Worm (Caenorhabditis elegans) whole organism, young adult: ENCODE results near the gene F13B12.7.

Experiments
- C06A6.2 ChIP-seq: fragments of 200-800 bp; sonication (Bioruptor generic); conservative IDR thresholded peaks from 2 replicates; pipeline ENCODE4 v1.3.6; 2022; ENCODE audit warnings: missing genetic modification characterization, missing compliant biosample characterization
- Y95B8A.8 ChIP-seq: fragments of 200-800 bp; sonication (Bioruptor generic); IDR thresholded peaks from 2 replicates; pipeline ENCODE4 v1.3.6; 2022; ENCODE audit warnings: missing genetic modification reagents, missing genetic modification characterization, missing compliant biosample characterization
- chd-7 ChIP-seq: sonication (generic microtip); optimal IDR thresholded peaks from 2 replicates; lab custom pipeline; 2016; ENCODE audit warnings: mild to moderate bottlenecking, missing genetic modification characterization, moderate library complexity, missing compliant biosample characterization
- somi-1 ChIP-seq: fragments of 200-800 bp; sonication (Bioruptor generic); optimal IDR thresholded peaks from 2 replicates; lab custom pipeline; 2018; ENCODE audit warnings: mild to moderate bottlenecking, missing genetic modification characterization, missing compliant biosample characterization
- unc-130 ChIP-seq: sonication (generic microtip); optimal IDR thresholded peaks from 2 replicates; lab custom pipeline; 2016; ENCODE audit warnings: missing genetic modification reagents, missing genetic modification characterization, missing compliant biosample characterization
- ztf-28 ChIP-seq: fragments of 200-800 bp; sonication (Bioruptor generic); IDR thresholded peaks from 2 replicates; pipeline ENCODE4 v1.3.6; 2022; ENCODE audit warnings: missing genetic modification reagents, missing genetic modification characterization, missing compliant biosample characterization

- no peak for TF ChIP-seq Y95B8A.8 (GFP tag; lab: Robert Waterston, UW)
- TF ChIP-seq ztf-28 (GFP tag; lab: Robert Waterston, UW), result no peak
- TF ChIP-seq chd-7 (tag; lab: Kevin White, UChicago), result no peak
- TF ChIP-seq somi-1 (GFP tag; lab: Kevin White, UChicago), result no peak
- TF ChIP-seq unc-130, result no peak
- TF ChIP-seq C06A6.2 (GFP tag; lab: Robert Waterston, UW), result no peak
Observed at ce11 chrIV:10437114-10437513, 6.5 kb upstream of the F13B12.7 start.
